Worm (Caenorhabditis elegans) whole organism, L3 larva: Measurements from ENCODE around the gene npp-16.

Experiments used
- R02D3.7 ChIP-seq: fragments of 150-350 bp; optimal IDR thresholded peaks from 2 replicates; lab custom pipeline; 2014; ENCODE audit warnings: missing biosample characterization, missing genetic modification characterization
- ama-1 ChIP-seq: fragments of 150-350 bp; optimal IDR thresholded peaks from 2 replicates; lab custom pipeline; 2018
- ceh-16 ChIP-seq: sonication (generic microtip); optimal IDR thresholded peaks from 2 replicates; lab custom pipeline; 2017; ENCODE audit warnings: missing biosample characterization, missing genetic modification characterization
- ceh-28 ChIP-seq: fragments of 150-350 bp; optimal IDR thresholded peaks from 2 replicates; lab custom pipeline; 2014; ENCODE audit warnings: missing biosample characterization, missing genetic modification reagents, missing genetic modification characterization
- ceh-82 ChIP-seq: fragments of 150-350 bp; optimal IDR thresholded peaks from 2 replicates; lab custom pipeline; 2014; ENCODE audit warnings: missing biosample characterization, missing genetic modification characterization
- ceh-9 ChIP-seq: sonication (generic microtip); optimal IDR thresholded peaks from 2 replicates; lab custom pipeline; 2018; ENCODE audit warnings: missing biosample characterization, missing genetic modification characterization
- daf-12 ChIP-seq: fragments of 150-350 bp; optimal IDR thresholded peaks from 2 replicates; lab custom pipeline; 2014; ENCODE audit warnings: missing biosample characterization, missing genetic modification reagents, missing genetic modification characterization
- egl-27 ChIP-seq: sonication (generic microtip); optimal IDR thresholded peaks from 4 replicates; lab custom pipeline; 2017; ENCODE audit warnings: missing biosample characterization, missing genetic modification reagents, missing genetic modification characterization
- egl-5 ChIP-seq: fragments of 150-350 bp; optimal IDR thresholded peaks from 2 replicates; lab custom pipeline; 2017; ENCODE audit warnings: missing biosample characterization, missing genetic modification reagents, missing genetic modification characterization, inconsistent platforms
- elt-2 ChIP-seq: sonication (generic microtip); optimal IDR thresholded peaks from 2 replicates; lab custom pipeline; 2016; ENCODE audit warnings: missing genetic modification reagents, mild to moderate bottlenecking, missing genetic modification characterization, missing compliant biosample characterization
- elt-3 ChIP-seq, 3 experiments: fragments of 150-350 bp in 1 of 3; sonication (generic microtip) in 2 of 3; optimal IDR thresholded peaks; 2 replicates in 2 of 3; 4 replicates in 1 of 3; lab custom pipeline; 2014 to 2017; ENCODE audit warnings: missing biosample characterization in 3 of 3, missing genetic modification characterization in 3 of 3
- fos-1 ChIP-seq: fragments of 150-350 bp; optimal IDR thresholded peaks from 2 replicates; lab custom pipeline; 2014; ENCODE audit warnings: missing biosample characterization, missing genetic modification characterization
- hmg-11 ChIP-seq: sonication (generic microtip); optimal IDR thresholded peaks from 2 replicates; lab custom pipeline; 2016; ENCODE audit warnings: missing genetic modification characterization, missing compliant biosample characterization
- jun-1 ChIP-seq: fragments of 150-350 bp; optimal IDR thresholded peaks from 2 replicates; lab custom pipeline; 2014; ENCODE audit warnings: missing biosample characterization, missing genetic modification reagents, missing genetic modification characterization
- lin-15B ChIP-seq: fragments of 150-350 bp; optimal IDR thresholded peaks from 2 replicates; lab custom pipeline; 2014; ENCODE audit warnings: missing biosample characterization, missing genetic modification characterization
- lin-39 ChIP-seq: fragments of 150-350 bp; optimal IDR thresholded peaks from 2 replicates; lab custom pipeline; 2018; ENCODE audit warnings: missing biosample characterization, missing genetic modification reagents, missing genetic modification characterization
- lsy-12 ChIP-seq: sonication (generic microtip); optimal IDR thresholded peaks from 2 replicates; lab custom pipeline; 2016; ENCODE audit warnings: mild to moderate bottlenecking, missing genetic modification characterization, missing compliant biosample characterization
- mdl-1 ChIP-seq: fragments of 150-350 bp; optimal IDR thresholded peaks from 2 replicates; lab custom pipeline; 2014; ENCODE audit warnings: missing biosample characterization, missing genetic modification characterization
- nfya-1 ChIP-seq: sonication (generic microtip); optimal IDR thresholded peaks from 2 replicates; lab custom pipeline; 2017; ENCODE audit warnings: missing genetic modification characterization, mild to moderate bottlenecking, missing compliant biosample characterization, antibody characterized with exemption, moderate library complexity; ENCODE audit not compliant: insufficient read depth
- nhr-12 ChIP-seq: fragments of 150-350 bp; optimal IDR thresholded peaks from 2 replicates; lab custom pipeline; 2014; ENCODE audit warnings: missing biosample characterization, missing genetic modification characterization
- nhr-23 ChIP-seq: fragments of 150-350 bp; optimal IDR thresholded peaks from 2 replicates; lab custom pipeline; 2014; ENCODE audit warnings: missing biosample characterization, missing genetic modification reagents, missing genetic modification characterization
- nhr-25 ChIP-seq: sonication (generic microtip); optimal IDR thresholded peaks from 2 replicates; lab custom pipeline; 2017; ENCODE audit warnings: missing biosample characterization, missing genetic modification characterization
- nhr-28 ChIP-seq: fragments of 150-350 bp; optimal IDR thresholded peaks from 2 replicates; lab custom pipeline; 2014; ENCODE audit warnings: missing biosample characterization, missing genetic modification characterization
- nhr-67 ChIP-seq: fragments of 150-350 bp; optimal IDR thresholded peaks from 2 replicates; lab custom pipeline; 2014; ENCODE audit warnings: missing biosample characterization, missing genetic modification characterization
- nhr-76 ChIP-seq: fragments of 150-350 bp; sonication (generic microtip); optimal IDR thresholded peaks from 5 replicates; lab custom pipeline; 2014; ENCODE audit warnings: missing biosample characterization, missing genetic modification characterization
- pha-4 ChIP-seq: fragments of 150-350 bp; optimal IDR thresholded peaks from 2 replicates; lab custom pipeline; 2014; ENCODE audit warnings: missing biosample characterization, missing genetic modification reagents, missing genetic modification characterization
- pqm-1 ChIP-seq: fragments of 150-350 bp; optimal IDR thresholded peaks from 2 replicates; lab custom pipeline; 2017; ENCODE audit warnings: missing biosample characterization, missing genetic modification characterization, inconsistent platforms
- sea-2 ChIP-seq: fragments of 150-350 bp; sonication (generic microtip); optimal IDR thresholded peaks from 4 replicates; lab custom pipeline; 2014; ENCODE audit warnings: missing biosample characterization, missing genetic modification reagents, missing genetic modification characterization
- skn-1 ChIP-seq: fragments of 150-350 bp; optimal IDR thresholded peaks from 2 replicates; lab custom pipeline; 2014; ENCODE audit warnings: missing biosample characterization, missing genetic modification characterization
- tbx-2 ChIP-seq: sonication (generic microtip); optimal IDR thresholded peaks from 2 replicates; lab custom pipeline; 2016; ENCODE audit warnings: mild to moderate bottlenecking, missing genetic modification characterization, missing compliant biosample characterization
- unc-39 ChIP-seq: sonication (generic microtip); optimal IDR thresholded peaks from 4 replicates; lab custom pipeline; 2017; ENCODE audit warnings: missing biosample characterization, missing genetic modification characterization
- zag-1 ChIP-seq: fragments of 150-350 bp; optimal IDR thresholded peaks from 2 replicates; lab custom pipeline; 2014; ENCODE audit warnings: missing biosample characterization, missing genetic modification characterization
- ztf-11 ChIP-seq: fragments of 150-350 bp; optimal IDR thresholded peaks from 2 replicates; lab custom pipeline; 2014; ENCODE audit warnings: missing biosample characterization, missing genetic modification characterization
- ztf-4 ChIP-seq: fragments of 150-350 bp; optimal IDR thresholded peaks from 2 replicates; lab custom pipeline; 2014; ENCODE audit warnings: missing biosample characterization, missing genetic modification characterization

npp-16 gene

ce11 chrIII:11946062-11946749, 30.5 kb downstream of the npp-16 start (continued):
- TF ChIP-seq ceh-9 (no peak), fos-1 (no peak), lin-39 (tag; lab: Kevin White, UChicago) (peak; percentile 63), ama-1 (lab: Kevin White, UChicago) (peak; percentile 6), jun-1 (no peak), pha-4 (tag; lab: Kevin White, UChicago) (peak; percentile 72), unc-39 (tag; lab: Kevin White, UChicago) (no peak), sea-2 (GFP tag; lab: Kevin White, UChicago) (no peak), zag-1 (tag; lab: Kevin White, UChicago) (no peak), pqm-1 (tag; lab: Kevin White, UChicago) (no peak), lsy-12 (tag; lab: Kevin White, UChicago) (peak; percentile 88), nhr-67 (tag; lab: Kevin White, UChicago) (no peak), egl-5 (tag; lab: Kevin White, UChicago) (no peak), nhr-28 (tag; lab: Kevin White, UChicago) (no peak), tbx-2 (tag; lab: Kevin White, UChicago) (peak; percentile 63), elt-2 (no peak), nhr-25 (tag; lab: Kevin White, UChicago) (peak; percentile 46), ceh-82 (peak; percentile 17), egl-27 (tag; lab: Kevin White, UChicago) (no peak), nhr-76 (tag; lab: Kevin White, UChicago) (no peak), skn-1 (tag; lab: Kevin White, UChicago) (peak; percentile 41), nhr-12 (tag; lab: Kevin White, UChicago) (no peak), nhr-23 (tag; lab: Kevin White, UChicago) (peak; percentile 86)
- TF ChIP-seq, all 47 proteins: peak for 17

DNA sequence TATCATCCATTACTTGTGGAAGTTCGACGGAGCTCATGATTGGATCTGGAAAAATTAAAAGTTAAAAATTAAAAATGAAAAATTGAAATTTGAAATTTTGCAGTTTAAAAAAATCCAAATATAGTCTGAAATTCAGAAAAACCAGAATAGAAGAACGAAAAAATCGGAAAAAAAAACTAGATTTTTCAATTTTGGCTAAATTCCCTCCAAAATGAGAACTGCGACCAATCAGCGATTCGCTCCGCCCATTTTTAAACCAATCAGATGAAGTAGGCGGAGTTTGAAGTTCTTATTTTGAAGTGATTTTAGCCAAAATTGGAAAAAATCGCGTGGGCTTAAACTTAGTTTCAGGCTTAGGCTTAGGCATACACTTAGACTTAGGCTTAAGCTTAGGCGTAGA, 31.2 kb downstream of the npp-16 start, which contains the start of gene Y56A3A.7:
Y56A3A.7 (minus strand) TSS at position 47 of the 400 bp plus-strand sequence.
- TF ChIP-seq ama-1 (lab: Kevin White, UChicago) (no peak), lsy-12 (tag; lab: Kevin White, UChicago) (no peak), nfya-1 (tag; lab: Kevin White, UChicago) (peak; percentile 71), sea-2 (GFP tag; lab: Kevin White, UChicago) (no peak), elt-2 (no peak), jun-1 (no peak), nhr-28 (tag; lab: Kevin White, UChicago) (no peak), ceh-28 (tag; lab: Kevin White, UChicago) (no peak), hmg-11 (tag; lab: Kevin White, UChicago) (no peak)

- TF ChIP-seq nfya-1 (tag; lab: Kevin White, UChicago) (peak; percentile 21), pqm-1 (tag; lab: Kevin White, UChicago) (peak; percentile 76), ztf-4 (tag; lab: Kevin White, UChicago) (no peak), hmg-11 (tag; lab: Kevin White, UChicago) (peak; percentile 27), ama-1 (lab: Kevin White, UChicago) (no peak), elt-2 (peak; percentile 51), tbx-2 (tag; lab: Kevin White, UChicago) (no peak), ceh-82 (no peak), pha-4 (tag; lab: Kevin White, UChicago) (peak; percentile 94)
Observed at ce11 chrIII:11947527-11947926, 31.8 kb downstream of the npp-16 start.

DNA sequence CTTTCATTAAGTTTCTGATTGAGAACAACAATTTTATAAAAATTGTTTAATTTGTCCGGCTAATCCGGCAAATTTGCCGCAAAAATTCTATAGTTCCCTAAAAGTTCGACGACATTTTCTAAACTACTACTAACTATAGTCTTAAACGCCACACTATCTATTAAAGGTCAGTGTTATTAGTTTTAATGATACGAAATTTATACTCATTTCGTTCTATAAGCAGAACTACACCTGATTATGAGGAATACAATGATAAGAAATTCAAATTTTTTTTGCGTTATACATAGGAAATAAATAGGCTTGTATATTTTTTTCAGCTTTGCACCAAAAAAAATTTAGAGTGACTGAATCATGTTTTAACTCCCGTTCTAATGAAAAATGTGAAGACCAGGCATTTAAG, 32.7 kb downstream of the npp-16 start:
- TF ChIP-seq pha-4 (tag; lab: Kevin White, UChicago), result peak; percentile 4
- TF ChIP-seq R02D3.7, result no peak
- TF ChIP-seq nfya-1 (tag; lab: Kevin White, UChicago), result no peak
- peak; percentile 13 for TF ChIP-seq pqm-1 (tag; lab: Kevin White, UChicago)

ce11 chrIII:11949276-11949879, 33.6 kb downstream of the npp-16 start:
- TF ChIP-seq lin-39 (tag; lab: Kevin White, UChicago), result no peak
- no peak for TF ChIP-seq egl-27 (tag; lab: Kevin White, UChicago)
- no peak for TF ChIP-seq elt-3 (tag; optimal IDR thresholded peaks at IDR 0.05; lab: Kevin White, UChicago)
- no peak for TF ChIP-seq ceh-28 (tag; lab: Kevin White, UChicago)
- no peak for TF ChIP-seq zag-1 (tag; lab: Kevin White, UChicago)
- no peak for TF ChIP-seq nhr-28 (tag; lab: Kevin White, UChicago)
- TF ChIP-seq ceh-9, result no peak
- no peak for TF ChIP-seq mdl-1 (tag; lab: Kevin White, UChicago)
- TF ChIP-seq egl-5 (tag; lab: Kevin White, UChicago), result no peak
- TF ChIP-seq pqm-1 (tag; lab: Kevin White, UChicago), result peak; percentile 40
- TF ChIP-seq R02D3.7, result no peak
- peak; percentile 40 for TF ChIP-seq elt-2
- no peak for TF ChIP-seq daf-12 (tag; lab: Kevin White, UChicago)
- no peak for TF ChIP-seq skn-1 (tag; lab: Kevin White, UChicago)
- TF ChIP-seq pha-4 (tag; lab: Kevin White, UChicago), result peak; percentile 37
- TF ChIP-seq ztf-11, result no peak
- no peak for TF ChIP-seq lin-15B (tag; lab: Kevin White, UChicago)
- no peak for TF ChIP-seq ceh-16 (tag; lab: Kevin White, UChicago)
